Worm (Caenorhabditis elegans) whole organism, L3 larva: ENCODE data around the gene snr-5.

Experiments
- fos-1 ChIP-seq: fragments of 150-350 bp; optimal IDR thresholded peaks from 2 replicates; lab custom pipeline; 2014; ENCODE audit warnings: missing biosample characterization, missing genetic modification characterization
- nfya-1 ChIP-seq: sonication (generic microtip); optimal IDR thresholded peaks from 2 replicates; lab custom pipeline; 2017; ENCODE audit warnings: missing genetic modification characterization, mild to moderate bottlenecking, missing compliant biosample characterization, antibody characterized with exemption, moderate library complexity; ENCODE audit not compliant: insufficient read depth
- nhr-12 ChIP-seq: fragments of 150-350 bp; optimal IDR thresholded peaks from 2 replicates; lab custom pipeline; 2014; ENCODE audit warnings: missing biosample characterization, missing genetic modification characterization
- snpc-4 ChIP-seq: fragments of 150-350 bp; optimal IDR thresholded peaks from 2 replicates; lab custom pipeline; 2014; ENCODE audit warnings: missing biosample characterization, missing genetic modification characterization
- tbx-2 ChIP-seq: sonication (generic microtip); optimal IDR thresholded peaks from 2 replicates; lab custom pipeline; 2016; ENCODE audit warnings: mild to moderate bottlenecking, missing genetic modification characterization, missing compliant biosample characterization

ce11 chrIII:7832473-7832872, 29.4 kb upstream of the snr-5 start:
- TF ChIP-seq fos-1 (tag; lab: Kevin White, UChicago) (no peak), snpc-4 (tag; lab: Kevin White, UChicago) (no peak), nhr-12 (tag; lab: Kevin White, UChicago) (no peak), nfya-1 (no peak), tbx-2 (tag; lab: Kevin White, UChicago) (no peak)
